Worm (Caenorhabditis elegans) whole organism, late embryonic: ENCODE results near the gene math-15.

Source experiments
- C08G9.2 ChIP-seq: sonication (generic microtip); optimal IDR thresholded peaks from 2 replicates; lab custom pipeline; 2016; ENCODE audit warnings: mild to moderate bottlenecking, missing genetic modification characterization, moderate library complexity, missing compliant biosample characterization
- C38D4.7 ChIP-seq: fragments of 200-800 bp; sonication (Bioruptor generic); optimal IDR thresholded peaks from 2 replicates; lab custom pipeline; 2018; ENCODE audit warnings: mild to moderate bottlenecking, missing genetic modification characterization, moderate library complexity, missing compliant biosample characterization
- F13H6.1 ChIP-seq: sonication (generic microtip); optimal IDR thresholded peaks from 2 replicates; lab custom pipeline; 2016; ENCODE audit warnings: missing genetic modification characterization, missing compliant biosample characterization
- K09A11.1 ChIP-seq: sonication (generic microtip); optimal IDR thresholded peaks from 2 replicates; lab custom pipeline; 2017; ENCODE audit warnings: antibody characterized with exemption, mild to moderate bottlenecking, missing genetic modification characterization, missing compliant biosample characterization; ENCODE audit not compliant: insufficient read depth
- T23F11.4 ChIP-seq: fragments of 200-800 bp; sonication (Bioruptor generic); optimal IDR thresholded peaks from 2 replicates; lab custom pipeline; 2018; ENCODE audit warnings: mild to moderate bottlenecking, missing genetic modification characterization, missing compliant biosample characterization
- Y22D7AL.16 ChIP-seq: sonication (generic microtip); optimal IDR thresholded peaks from 2 replicates; lab custom pipeline; 2016; ENCODE audit warnings: missing genetic modification characterization, missing compliant biosample characterization
- ahr-1 ChIP-seq: sonication (generic microtip); optimal IDR thresholded peaks from 2 replicates; lab custom pipeline; 2016; ENCODE audit warnings: missing genetic modification characterization, missing compliant biosample characterization
- ceh-14 ChIP-seq: sonication (generic microtip); optimal IDR thresholded peaks from 2 replicates; lab custom pipeline; 2016; ENCODE audit warnings: missing genotype, missing genetic modification characterization, missing compliant biosample characterization
- ceh-18 ChIP-seq: sonication (generic microtip); optimal IDR thresholded peaks from 2 replicates; lab custom pipeline; 2016; ENCODE audit warnings: missing genetic modification characterization, missing compliant biosample characterization
- ceh-22 ChIP-seq: sonication (generic microtip); optimal IDR thresholded peaks from 2 replicates; lab custom pipeline; 2017; ENCODE audit warnings: missing biosample characterization, missing genetic modification characterization
- ceh-30 ChIP-seq: fragments of 150-350 bp; optimal IDR thresholded peaks from 2 replicates; lab custom pipeline; 2014; ENCODE audit warnings: missing biosample characterization, missing genetic modification characterization
- ceh-31 ChIP-seq: sonication (generic microtip); optimal IDR thresholded peaks from 2 replicates; lab custom pipeline; 2016; ENCODE audit warnings: missing genetic modification characterization, missing compliant biosample characterization
- ceh-48 ChIP-seq: sonication (generic microtip); optimal IDR thresholded peaks from 2 replicates; lab custom pipeline; 2016; ENCODE audit warnings: missing genetic modification characterization, inconsistent platforms, missing compliant biosample characterization
- ceh-6 ChIP-seq: fragments of 200-800 bp; sonication (Bioruptor generic); optimal IDR thresholded peaks from 2 replicates; lab custom pipeline; 2018; ENCODE audit warnings: mild to moderate bottlenecking, missing genetic modification characterization, missing compliant biosample characterization
- dmd-4 ChIP-seq: sonication (generic microtip); optimal IDR thresholded peaks from 2 replicates; lab custom pipeline; 2016; ENCODE audit warnings: borderline replicate concordance, missing genetic modification characterization, missing compliant biosample characterization
- elt-4 ChIP-seq: sonication (generic microtip); optimal IDR thresholded peaks from 2 replicates; lab custom pipeline; 2016; ENCODE audit warnings: missing genetic modification characterization, missing compliant biosample characterization
- fkh-10 ChIP-seq: fragments of 150-350 bp; optimal IDR thresholded peaks from 2 replicates; lab custom pipeline; 2014; ENCODE audit warnings: missing biosample characterization, missing genetic modification reagents, missing genetic modification characterization
- gmeb-2 ChIP-seq: sonication (generic microtip); optimal IDR thresholded peaks from 2 replicates; lab custom pipeline; 2016; ENCODE audit warnings: missing genetic modification characterization, inconsistent platforms, missing compliant biosample characterization
- hlh-30 ChIP-seq: sonication (generic microtip); optimal IDR thresholded peaks from 2 replicates; lab custom pipeline; 2017; ENCODE audit warnings: antibody characterized with exemption, missing genetic modification characterization, missing compliant biosample characterization; ENCODE audit not compliant: insufficient read depth
- hlh-8 ChIP-seq: sonication (generic microtip); optimal IDR thresholded peaks from 2 replicates; lab custom pipeline; 2016; ENCODE audit warnings: missing genotype, missing genetic modification characterization, missing compliant biosample characterization
- lin-11 ChIP-seq: fragments of 200-800 bp; sonication (Bioruptor generic); optimal IDR thresholded peaks from 2 replicates; lab custom pipeline; 2018; ENCODE audit warnings: mild to moderate bottlenecking, missing genetic modification characterization, missing compliant biosample characterization
- madf-2 ChIP-seq: sonication (generic microtip); optimal IDR thresholded peaks from 2 replicates; lab custom pipeline; 2017; ENCODE audit warnings: missing genetic modification characterization, missing compliant biosample characterization
- mec-3 ChIP-seq: sonication (generic microtip); optimal IDR thresholded peaks from 2 replicates; lab custom pipeline; 2016; ENCODE audit warnings: borderline replicate concordance, missing genetic modification characterization, missing compliant biosample characterization
- nhr-11 ChIP-seq: fragments of 150-350 bp; optimal IDR thresholded peaks from 2 replicates; lab custom pipeline; 2014; ENCODE audit warnings: missing biosample characterization, missing genetic modification characterization
- npax-4 ChIP-seq: sonication (generic microtip); optimal IDR thresholded peaks from 2 replicates; lab custom pipeline; 2016; ENCODE audit warnings: missing genetic modification characterization, missing compliant biosample characterization
- odd-2 ChIP-seq: sonication (generic microtip); optimal IDR thresholded peaks from 2 replicates; lab custom pipeline; 2017; ENCODE audit warnings: antibody characterized with exemption, mild to moderate bottlenecking, missing genetic modification characterization, missing compliant biosample characterization
- pax-1 ChIP-seq: fragments of 150-350 bp; optimal IDR thresholded peaks from 2 replicates; lab custom pipeline; 2014; ENCODE audit warnings: missing biosample characterization, missing genetic modification characterization
- pha-2 ChIP-seq: sonication (generic microtip); optimal IDR thresholded peaks from 2 replicates; lab custom pipeline; 2017; ENCODE audit warnings: mild to moderate bottlenecking, missing genetic modification characterization, missing compliant biosample characterization
- pha-4 ChIP-seq: fragments of 150-350 bp; optimal IDR thresholded peaks from 2 replicates; lab custom pipeline; 2018; ENCODE audit warnings: missing biosample characterization, missing genetic modification reagents, missing genetic modification characterization
- pqm-1 ChIP-seq: sonication (generic microtip); optimal IDR thresholded peaks from 2 replicates; lab custom pipeline; 2016; ENCODE audit warnings: missing genetic modification characterization, missing compliant biosample characterization
- ref-2 ChIP-seq: sonication (generic microtip); optimal IDR thresholded peaks from 2 replicates; lab custom pipeline; 2016; ENCODE audit warnings: missing genetic modification characterization, missing compliant biosample characterization
- rnt-1 ChIP-seq: sonication (generic microtip); optimal IDR thresholded peaks from 2 replicates; lab custom pipeline; 2016; ENCODE audit warnings: missing genetic modification characterization, missing compliant biosample characterization
- sdc-2 ChIP-seq: sonication (generic microtip); optimal IDR thresholded peaks from 2 replicates; lab custom pipeline; 2016; ENCODE audit warnings: missing genotype, missing genetic modification characterization, missing compliant biosample characterization
- sox-2 ChIP-seq: fragments of 200-800 bp; sonication (Bioruptor generic); IDR thresholded peaks from 2 replicates; pipeline ENCODE4 v1.3.6; 2022; ENCODE audit warnings: missing genetic modification reagents, missing genetic modification characterization, missing compliant biosample characterization
- tbx-2 ChIP-seq: sonication (generic microtip); optimal IDR thresholded peaks from 2 replicates; lab custom pipeline; 2016; ENCODE audit warnings: missing genetic modification characterization, missing compliant biosample characterization
- unc-3 ChIP-seq, 2 experiments: fragments of 200-800 bp in 1 of 2; sonication (Bioruptor generic) in 1 of 2; sonication (generic microtip) in 1 of 2; conservative IDR thresholded peaks in 1 of 2; optimal IDR thresholded peaks in 1 of 2; 2 replicates each; pipeline versions ENCODE4 v1.3.6 to Lab custom; 2016 to 2022; ENCODE audit warnings: missing compliant biosample characterization in 2 of 2, missing genetic modification characterization in 2 of 2, missing genetic modification reagents in 1 of 2
- unc-42 ChIP-seq: sonication (generic microtip); optimal IDR thresholded peaks from 2 replicates; lab custom pipeline; 2016; ENCODE audit warnings: missing genotype, missing genetic modification characterization, missing compliant biosample characterization
- unc-86 ChIP-seq: sonication (generic microtip); optimal IDR thresholded peaks from 2 replicates; lab custom pipeline; 2016; ENCODE audit warnings: missing genetic modification characterization, missing compliant biosample characterization
- zip-5 ChIP-seq: sonication (generic microtip); optimal IDR thresholded peaks from 2 replicates; lab custom pipeline; 2016; ENCODE audit warnings: missing genetic modification characterization, missing compliant biosample characterization
- ztf-16 ChIP-seq: sonication (generic microtip); optimal IDR thresholded peaks from 2 replicates; lab custom pipeline; 2017; ENCODE audit warnings: missing genetic modification characterization, missing compliant biosample characterization

math-15 gene

ce11 chrII:1870875-1871592 is 4.9 kb downstream of the math-15 start, which contains the start of gene math-10:
math-10 (plus strand) TSS chrII:1871542.
- TF ChIP-seq sox-2 (GFP tag; lab: Robert Waterston, UW): no peak
- TF ChIP-seq Y22D7AL.16 (tag; lab: Kevin White, UChicago): no peak
- TF ChIP-seq pha-2 (tag; lab: Kevin White, UChicago): no peak
- no peak for TF ChIP-seq F13H6.1 (tag; lab: Kevin White, UChicago)
- no peak for TF ChIP-seq fkh-10 (GFP tag; lab: Kevin White, UChicago)
- TF ChIP-seq unc-86: no peak
- TF ChIP-seq nhr-11: no peak
- no peak for TF ChIP-seq dmd-4
- TF ChIP-seq ref-2 (tag; lab: Kevin White, UChicago): no peak
- TF ChIP-seq ceh-48: no peak
- TF ChIP-seq pha-4 (tag; lab: Kevin White, UChicago): no peak
- no peak for TF ChIP-seq npax-4 (tag; lab: Kevin White, UChicago)
- no peak for TF ChIP-seq tbx-2 (tag; lab: Kevin White, UChicago)
- TF ChIP-seq ahr-1: no peak
- no peak for TF ChIP-seq ceh-6 (GFP tag; lab: Kevin White, UChicago)
- no peak for TF ChIP-seq rnt-1 (tag; lab: Kevin White, UChicago)
- no peak for TF ChIP-seq unc-3 (GFP tag; conservative IDR thresholded peaks at IDR 0.05; lab: Robert Waterston, UW)
- no peak for TF ChIP-seq unc-3 (tag; optimal IDR thresholded peaks at IDR 0.05; lab: Kevin White, UChicago)
- TF ChIP-seq K09A11.1: no peak
- no peak for TF ChIP-seq C08G9.2 (tag; lab: Kevin White, UChicago)
- TF ChIP-seq madf-2: no peak

ce11 chrII:1875658-1876057 is 9.5 kb downstream of the math-15 start, which contains the start of gene math-13:
math-13 (plus strand) TSS chrII:1875958.
- TF ChIP-seq mec-3 (tag; lab: Kevin White, UChicago): no peak
- TF ChIP-seq gmeb-2 (tag; lab: Kevin White, UChicago): no peak
- no peak for TF ChIP-seq elt-4
- no peak for TF ChIP-seq sox-2 (GFP tag; lab: Robert Waterston, UW)
- TF ChIP-seq ceh-14 (tag; lab: Kevin White, UChicago): no peak
- TF ChIP-seq F13H6.1 (tag; lab: Kevin White, UChicago): no peak
- no peak for TF ChIP-seq ceh-6 (GFP tag; lab: Kevin White, UChicago)
- no peak for TF ChIP-seq ztf-16
- TF ChIP-seq ceh-22 (tag; lab: Kevin White, UChicago): no peak
- TF ChIP-seq sdc-2 (tag; lab: Kevin White, UChicago): no peak
- TF ChIP-seq odd-2 (tag; lab: Kevin White, UChicago): no peak
- no peak for TF ChIP-seq pha-4 (tag; lab: Kevin White, UChicago)
- no peak for TF ChIP-seq T23F11.4
- no peak for TF ChIP-seq ref-2 (tag; lab: Kevin White, UChicago)
- no peak for TF ChIP-seq madf-2
- TF ChIP-seq ceh-30 (tag; lab: Kevin White, UChicago): no peak
- no peak for TF ChIP-seq Y22D7AL.16 (tag; lab: Kevin White, UChicago)
- TF ChIP-seq hlh-8: no peak

ce11 chrII:1878663-1879062 is 12.5 kb downstream of the math-15 start, which contains the start of gene math-16:
math-16 (minus strand) TSS chrII:1878763.
- TF ChIP-seq ceh-18: no peak
- no peak for TF ChIP-seq zip-5 (tag; lab: Kevin White, UChicago)
- no peak for TF ChIP-seq unc-86
- TF ChIP-seq ceh-31 (tag; lab: Kevin White, UChicago): no peak
- no peak for TF ChIP-seq K09A11.1
- no peak for TF ChIP-seq lin-11 (tag; lab: Kevin White, UChicago)
- TF ChIP-seq C08G9.2 (tag; lab: Kevin White, UChicago): no peak
- TF ChIP-seq pqm-1 (tag; lab: Kevin White, UChicago): no peak
- TF ChIP-seq C38D4.7 (GFP tag; lab: Kevin White, UChicago): no peak
- TF ChIP-seq unc-42 (tag; lab: Kevin White, UChicago): no peak
- no peak for TF ChIP-seq pax-1
- TF ChIP-seq hlh-30 (tag; lab: Kevin White, UChicago): no peak
